Worm (Caenorhabditis elegans) whole organism, late embryonic: Measurements from ENCODE around the gene F54D8.6.

Source experiments
- C38D4.7 ChIP-seq: fragments of 200-800 bp; sonication (Bioruptor generic); optimal IDR thresholded peaks from 2 replicates; lab custom pipeline; 2018; ENCODE audit warnings: mild to moderate bottlenecking, missing genetic modification characterization, moderate library complexity, missing compliant biosample characterization
- F13H6.1 ChIP-seq: sonication (generic microtip); optimal IDR thresholded peaks from 2 replicates; lab custom pipeline; 2016; ENCODE audit warnings: missing genetic modification characterization, missing compliant biosample characterization
- K02D7.2 ChIP-seq: sonication (generic microtip); optimal IDR thresholded peaks from 2 replicates; lab custom pipeline; 2017; ENCODE audit warnings: mild to moderate bottlenecking, missing genetic modification characterization, missing compliant biosample characterization
- K09A11.1 ChIP-seq: sonication (generic microtip); optimal IDR thresholded peaks from 2 replicates; lab custom pipeline; 2017; ENCODE audit warnings: antibody characterized with exemption, mild to moderate bottlenecking, missing genetic modification characterization, missing compliant biosample characterization; ENCODE audit not compliant: insufficient read depth
- T23F11.4 ChIP-seq: fragments of 200-800 bp; sonication (Bioruptor generic); optimal IDR thresholded peaks from 2 replicates; lab custom pipeline; 2018; ENCODE audit warnings: mild to moderate bottlenecking, missing genetic modification characterization, missing compliant biosample characterization
- ama-1 ChIP-seq: fragments of 150-350 bp; optimal IDR thresholded peaks from 2 replicates; lab custom pipeline; 2014
- ceh-18 ChIP-seq: sonication (generic microtip); optimal IDR thresholded peaks from 2 replicates; lab custom pipeline; 2016; ENCODE audit warnings: missing genetic modification characterization, missing compliant biosample characterization
- ceh-19 ChIP-seq: fragments of 200-800 bp; sonication (Bioruptor generic); optimal IDR thresholded peaks from 2 replicates; lab custom pipeline; 2018; ENCODE audit warnings: mild to moderate bottlenecking, missing genetic modification characterization, missing compliant biosample characterization
- ceh-22 ChIP-seq: sonication (generic microtip); optimal IDR thresholded peaks from 2 replicates; lab custom pipeline; 2017; ENCODE audit warnings: missing biosample characterization, missing genetic modification characterization
- ceh-24 ChIP-seq: sonication (generic microtip); optimal IDR thresholded peaks from 2 replicates; lab custom pipeline; 2016; ENCODE audit warnings: mild to moderate bottlenecking, missing genetic modification characterization, missing compliant biosample characterization
- ceh-31 ChIP-seq: sonication (generic microtip); optimal IDR thresholded peaks from 2 replicates; lab custom pipeline; 2016; ENCODE audit warnings: missing genetic modification characterization, missing compliant biosample characterization
- ceh-34 ChIP-seq: sonication (generic microtip); optimal IDR thresholded peaks from 2 replicates; lab custom pipeline; 2016; ENCODE audit warnings: mild to moderate bottlenecking, missing genetic modification characterization, missing compliant biosample characterization
- ceh-45 ChIP-seq: fragments of 200-800 bp; sonication (Bioruptor generic); IDR thresholded peaks from 2 replicates; pipeline ENCODE4 v1.3.6; 2022; ENCODE audit warnings: missing genetic modification reagents, missing genetic modification characterization, missing compliant biosample characterization
- ceh-6 ChIP-seq: fragments of 200-800 bp; sonication (Bioruptor generic); optimal IDR thresholded peaks from 2 replicates; lab custom pipeline; 2018; ENCODE audit warnings: mild to moderate bottlenecking, missing genetic modification characterization, missing compliant biosample characterization
- ceh-9 ChIP-seq: sonication (generic microtip); optimal IDR thresholded peaks from 2 replicates; lab custom pipeline; 2016; ENCODE audit warnings: mild to moderate bottlenecking, missing genetic modification characterization, inconsistent platforms, missing compliant biosample characterization
- che-1 ChIP-seq: sonication (generic microtip); optimal IDR thresholded peaks from 2 replicates; lab custom pipeline; 2016; ENCODE audit warnings: mild to moderate bottlenecking, missing genetic modification characterization, missing compliant biosample characterization
- dve-1 ChIP-seq: sonication (generic microtip); optimal IDR thresholded peaks from 2 replicates; lab custom pipeline; 2017; ENCODE audit warnings: antibody characterized with exemption, mild to moderate bottlenecking, missing genetic modification characterization, missing compliant biosample characterization
- elt-2 ChIP-seq: sonication (generic microtip); optimal IDR thresholded peaks from 2 replicates; lab custom pipeline; 2016; ENCODE audit warnings: missing genetic modification reagents, missing genetic modification characterization, missing compliant biosample characterization
- ets-4 ChIP-seq: sonication (generic microtip); optimal IDR thresholded peaks from 2 replicates; lab custom pipeline; 2016; ENCODE audit warnings: missing genetic modification characterization, missing compliant biosample characterization
- eyg-1 ChIP-seq: sonication (generic microtip); optimal IDR thresholded peaks from 2 replicates; lab custom pipeline; 2016; ENCODE audit warnings: missing genotype, missing genetic modification characterization, missing compliant biosample characterization
- fkh-10 ChIP-seq: fragments of 150-350 bp; optimal IDR thresholded peaks from 2 replicates; lab custom pipeline; 2014; ENCODE audit warnings: missing biosample characterization, missing genetic modification reagents, missing genetic modification characterization
- fkh-6 ChIP-seq: sonication (generic microtip); optimal IDR thresholded peaks from 2 replicates; lab custom pipeline; 2016; ENCODE audit warnings: missing genetic modification characterization, missing compliant biosample characterization
- gmeb-2 ChIP-seq: sonication (generic microtip); optimal IDR thresholded peaks from 2 replicates; lab custom pipeline; 2016; ENCODE audit warnings: missing genetic modification characterization, inconsistent platforms, missing compliant biosample characterization
- hlh-13 ChIP-seq: fragments of 200-800 bp; sonication (Bioruptor generic); optimal IDR thresholded peaks from 2 replicates; lab custom pipeline; 2018; ENCODE audit warnings: mild to moderate bottlenecking, missing genetic modification characterization, missing compliant biosample characterization
- hlh-8 ChIP-seq: sonication (generic microtip); optimal IDR thresholded peaks from 2 replicates; lab custom pipeline; 2016; ENCODE audit warnings: missing genotype, missing genetic modification characterization, missing compliant biosample characterization
- lim-6 ChIP-seq: sonication (generic microtip); optimal IDR thresholded peaks from 2 replicates; lab custom pipeline; 2016; ENCODE audit warnings: missing genetic modification characterization, missing compliant biosample characterization
- lin-11 ChIP-seq: fragments of 200-800 bp; sonication (Bioruptor generic); optimal IDR thresholded peaks from 2 replicates; lab custom pipeline; 2018; ENCODE audit warnings: mild to moderate bottlenecking, missing genetic modification characterization, missing compliant biosample characterization
- mec-3 ChIP-seq: sonication (generic microtip); optimal IDR thresholded peaks from 2 replicates; lab custom pipeline; 2016; ENCODE audit warnings: borderline replicate concordance, missing genetic modification characterization, missing compliant biosample characterization
- nhr-11 ChIP-seq: fragments of 150-350 bp; optimal IDR thresholded peaks from 2 replicates; lab custom pipeline; 2014; ENCODE audit warnings: missing biosample characterization, missing genetic modification characterization
- pat-9 ChIP-seq: fragments of 200-800 bp; sonication (Bioruptor generic); optimal IDR thresholded peaks from 2 replicates; lab custom pipeline; 2018; ENCODE audit warnings: mild to moderate bottlenecking, missing genetic modification characterization, moderate library complexity, missing compliant biosample characterization
- pax-1 ChIP-seq: fragments of 150-350 bp; optimal IDR thresholded peaks from 2 replicates; lab custom pipeline; 2014; ENCODE audit warnings: missing biosample characterization, missing genetic modification characterization
- pha-2 ChIP-seq: sonication (generic microtip); optimal IDR thresholded peaks from 2 replicates; lab custom pipeline; 2017; ENCODE audit warnings: mild to moderate bottlenecking, missing genetic modification characterization, missing compliant biosample characterization
- pha-4 ChIP-seq: fragments of 150-350 bp; optimal IDR thresholded peaks from 2 replicates; lab custom pipeline; 2018; ENCODE audit warnings: missing biosample characterization, missing genetic modification reagents, missing genetic modification characterization
- pqm-1 ChIP-seq: sonication (generic microtip); optimal IDR thresholded peaks from 2 replicates; lab custom pipeline; 2016; ENCODE audit warnings: missing genetic modification characterization, missing compliant biosample characterization
- ref-2 ChIP-seq: sonication (generic microtip); optimal IDR thresholded peaks from 2 replicates; lab custom pipeline; 2016; ENCODE audit warnings: missing genetic modification characterization, missing compliant biosample characterization
- rnt-1 ChIP-seq: sonication (generic microtip); optimal IDR thresholded peaks from 2 replicates; lab custom pipeline; 2016; ENCODE audit warnings: missing genetic modification characterization, missing compliant biosample characterization
- sox-2 ChIP-seq: fragments of 200-800 bp; sonication (Bioruptor generic); IDR thresholded peaks from 2 replicates; pipeline ENCODE4 v1.3.6; 2022; ENCODE audit warnings: missing genetic modification reagents, missing genetic modification characterization, missing compliant biosample characterization
- sox-4 ChIP-seq: sonication (generic microtip); optimal IDR thresholded peaks from 2 replicates; lab custom pipeline; 2017; ENCODE audit warnings: mild to moderate bottlenecking, missing genetic modification characterization, inconsistent platforms, missing compliant biosample characterization
- syd-9 ChIP-seq: sonication (generic microtip); optimal IDR thresholded peaks from 2 replicates; lab custom pipeline; 2016; ENCODE audit warnings: mild to moderate bottlenecking, missing genetic modification characterization, moderate library complexity, missing compliant biosample characterization
- tbx-2 ChIP-seq: sonication (generic microtip); optimal IDR thresholded peaks from 2 replicates; lab custom pipeline; 2016; ENCODE audit warnings: missing genetic modification characterization, missing compliant biosample characterization
- tbx-7 ChIP-seq: sonication (generic microtip); optimal IDR thresholded peaks from 2 replicates; lab custom pipeline; 2016; ENCODE audit warnings: missing genotype, missing genetic modification characterization, missing compliant biosample characterization
- ttx-3 ChIP-seq: sonication (generic microtip); optimal IDR thresholded peaks from 2 replicates; lab custom pipeline; 2016; ENCODE audit warnings: missing genetic modification reagents, missing genetic modification characterization, missing compliant biosample characterization

The F54D8.6 gene

ce11 chrIII:5129261-5129660 is 26.5 kb downstream of the F54D8.6 start:
- no peak for TF ChIP-seq nhr-11 (tag; lab: Kevin White, UChicago)
- no peak for TF ChIP-seq fkh-6 (tag; lab: Kevin White, UChicago)
- TF ChIP-seq pha-2 (tag; lab: Kevin White, UChicago), result no peak
- TF ChIP-seq ceh-45 (GFP tag; lab: Robert Waterston, UW), result no peak
- TF ChIP-seq pha-4 (tag; lab: Kevin White, UChicago), result no peak
- TF ChIP-seq tbx-7 (tag; lab: Kevin White, UChicago), result no peak
- TF ChIP-seq ceh-18 (tag; lab: Kevin White, UChicago), result peak; percentile 61
- TF ChIP-seq lim-6 (tag; lab: Kevin White, UChicago), result no peak
- no peak for TF ChIP-seq pat-9 (tag; lab: Kevin White, UChicago)
- TF ChIP-seq tbx-2 (tag; lab: Kevin White, UChicago), result peak; percentile 97
- no peak for TF ChIP-seq ref-2
- no peak for TF ChIP-seq sox-2
- no peak for TF ChIP-seq ama-1 (lab: Kevin White, UChicago)
- TF ChIP-seq K02D7.2 (tag; lab: Kevin White, UChicago), result no peak
- TF ChIP-seq ceh-22 (tag; lab: Kevin White, UChicago), result peak; percentile 20
- TF ChIP-seq mec-3 (tag; lab: Kevin White, UChicago), result no peak
- TF ChIP-seq ceh-34, result no peak
- TF ChIP-seq ceh-6, result no peak
- TF ChIP-seq ceh-31 (tag; lab: Kevin White, UChicago), result no peak
- no peak for TF ChIP-seq T23F11.4 (GFP tag; lab: Kevin White, UChicago)
- no peak for TF ChIP-seq dve-1 (tag; lab: Kevin White, UChicago)
- no peak for TF ChIP-seq pax-1 (tag; lab: Kevin White, UChicago)
- TF ChIP-seq lin-11 (tag; lab: Kevin White, UChicago), result no peak
- peak; percentile 43 for TF ChIP-seq ets-4
- no peak for TF ChIP-seq rnt-1 (tag; lab: Kevin White, UChicago)
- TF ChIP-seq ttx-3 (tag; lab: Kevin White, UChicago), result no peak
- TF ChIP-seq fkh-10, result no peak
- TF ChIP-seq K09A11.1 (tag; lab: Kevin White, UChicago), result no peak
- TF ChIP-seq eyg-1 (tag; lab: Kevin White, UChicago), result no peak
- no peak for TF ChIP-seq sox-4 (tag; lab: Kevin White, UChicago)
- no peak for TF ChIP-seq ceh-19
- no peak for TF ChIP-seq syd-9
- peak; percentile 6 for TF ChIP-seq F13H6.1 (tag; lab: Kevin White, UChicago)
- no peak for TF ChIP-seq pqm-1
- no peak for TF ChIP-seq ceh-24
- no peak for TF ChIP-seq che-1
- no peak for TF ChIP-seq C38D4.7 (GFP tag; lab: Kevin White, UChicago)
- TF ChIP-seq gmeb-2 (tag; lab: Kevin White, UChicago), result no peak
- TF ChIP-seq elt-2 (tag; lab: Kevin White, UChicago), result no peak

- TF ChIP-seq tbx-2 (tag; lab: Kevin White, UChicago) (peak; percentile 2), hlh-8 (tag; lab: Kevin White, UChicago) (no peak), hlh-13 (GFP tag; lab: Kevin White, UChicago) (no peak), ceh-9 (tag; lab: Kevin White, UChicago) (no peak), rnt-1 (tag; lab: Kevin White, UChicago) (no peak)
These were observed 27.9 kb downstream of the F54D8.6 start for ce11 chrIII:5130654-5131053.
